Fruit fly (Drosophila melanogaster) whole organism, adult: Measurements from ENCODE around the gene nuf.

ENCODE experiments used
- CG12768 ChIP-seq: fragments of 200-800 bp; sonication (Bioruptor generic); optimal IDR thresholded peaks from 2 replicates; lab custom pipeline; 2017; ENCODE audit warnings: missing biosample characterization, missing genetic modification characterization, mild to moderate bottlenecking, moderate library complexity, missing genetic modification reagents
- CG33017 ChIP-seq: fragments of 200-800 bp; sonication (Bioruptor generic); optimal IDR thresholded peaks from 2 replicates; lab custom pipeline; 2018; ENCODE audit warnings: missing biosample characterization, mild to moderate bottlenecking, missing genetic modification characterization, moderate library complexity
- CG5204 ChIP-seq: fragments of 200-800 bp; sonication (Bioruptor generic); optimal IDR thresholded peaks from 2 replicates; lab custom pipeline; 2016; ENCODE audit warnings: missing biosample characterization, missing genetic modification characterization
- cic ChIP-seq: fragments of 200-800 bp; sonication (Bioruptor generic); optimal IDR thresholded peaks from 2 replicates; lab custom pipeline; 2017; ENCODE audit warnings: missing biosample characterization, mild to moderate bottlenecking, missing genetic modification characterization, moderate library complexity

DNA sequence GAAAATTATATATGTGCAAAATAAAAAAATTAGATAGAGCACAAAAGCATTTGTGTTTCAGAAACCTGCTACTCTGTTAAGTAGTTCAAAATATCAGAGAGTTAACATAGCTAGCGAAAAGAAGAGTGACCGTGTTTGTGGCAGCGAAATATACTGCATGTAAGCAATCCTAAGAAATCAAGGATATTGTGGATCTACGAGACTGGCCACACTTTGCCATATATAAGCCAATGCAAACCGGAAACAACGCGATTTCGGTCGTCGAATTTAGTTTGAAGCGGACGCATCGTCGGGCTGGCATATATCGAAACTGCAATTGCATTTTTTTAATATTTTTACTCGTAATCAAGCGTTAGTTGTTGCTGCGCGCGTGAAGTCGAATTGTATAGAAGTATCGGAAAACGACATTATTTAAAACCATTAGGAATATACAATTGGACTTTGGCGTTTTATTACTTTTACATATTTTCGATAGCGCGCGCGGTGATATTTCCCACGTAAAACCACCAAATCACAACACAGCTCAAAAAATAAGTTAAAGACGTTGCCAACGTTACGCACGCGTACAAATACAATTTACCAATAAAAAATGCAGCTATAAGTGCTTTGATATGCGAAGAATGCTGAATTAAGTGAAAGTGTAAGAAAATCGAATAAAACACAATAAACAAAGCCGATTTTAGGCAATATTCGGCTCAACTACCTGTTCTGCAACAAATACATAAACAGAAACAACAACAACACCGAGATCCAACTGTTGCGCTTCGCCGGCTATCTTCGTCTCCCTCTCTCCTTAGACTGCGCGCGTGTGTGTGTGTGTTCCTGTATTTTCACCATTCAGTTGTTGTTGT is at the start of gene nuf:
- no peak for TF ChIP-seq cic
- TF ChIP-seq CG12768 (GFP tag; lab: Kevin White, UChicago): no peak
- peak; percentile 25 for TF ChIP-seq CG33017 (tag; lab: Kevin White, UChicago)
- TF ChIP-seq CG5204 (GFP tag; lab: Kevin White, UChicago): no peak
